Fruit fly (Drosophila melanogaster): Measurements from ENCODE around the gene CG7255.

The CG7255 gene

dm6 chr3L:15329261-15330160 lies 25.5 kb downstream of the CG7255 start (continued):
- no peak for TF ChIP-seq CG4282 (GFP tag; optimal IDR thresholded peaks at IDR 0.05)
- TF ChIP-seq CG7963 (GFP tag; IDR thresholded peaks at IDR 0.05; ENCODE audit: partially characterized antibody): no peak
- TF ChIP-seq CG2712 (tag; optimal IDR thresholded peaks at IDR 0.05): no peak
- no peak for TF ChIP-seq Dip3 (GFP tag; optimal IDR thresholded peaks at IDR 0.05)
- no peak for TF ChIP-seq chn (GFP tag; optimal IDR thresholded peaks at IDR 0.05)
- TF ChIP-seq kni (GFP tag; optimal IDR thresholded peaks at IDR 0.05): peak; percentile 45
- TF ChIP-seq CG6854 (GFP tag; optimal IDR thresholded peaks at IDR 0.05): no peak
- TF ChIP-seq tap (tag; optimal IDR thresholded peaks at IDR 0.05): no peak
- TF ChIP-seq CG15269 (tag; optimal IDR thresholded peaks at IDR 0.05): no peak
- peak; percentile 94 for TF ChIP-seq D (optimal IDR thresholded peaks at IDR 0.05)
- no peak for TF ChIP-seq D (GFP tag; optimal IDR thresholded peaks at IDR 0.05)
- peak; percentile 33 for TF ChIP-seq twi (tag; optimal IDR thresholded peaks at IDR 0.05)
- no peak for TF ChIP-seq CG1603 (tag; optimal IDR thresholded peaks at IDR 0.05)
- no peak for TF ChIP-seq salm (tag; optimal IDR thresholded peaks at IDR 0.05)
- no peak for TF ChIP-seq BEAF-32 (GFP tag; optimal IDR thresholded peaks at IDR 0.05)
- no peak for TF ChIP-seq CG8924 (tag; optimal IDR thresholded peaks at IDR 0.05)
- no peak for TF ChIP-seq Lpt (GFP tag; optimal IDR thresholded peaks at IDR 0.05)
- no peak for TF ChIP-seq MBD-R2 (GFP tag; IDR thresholded peaks at IDR 0.05)
- TF ChIP-seq CG17612 (GFP tag; IDR thresholded peaks at IDR 0.05): no peak
- peak in 1 of 2 experiments; percentile 33 for TF ChIP-seq insv (GFP tag; optimal IDR thresholded peaks at IDR 0.05)
- no peak for TF ChIP-seq sna (GFP tag; IDR thresholded peaks at IDR 0.05; ENCODE audit: partially characterized antibody)
- no peak for TF ChIP-seq CG8359 (GFP tag; optimal IDR thresholded peaks at IDR 0.05; ENCODE audit: borderline replicate concordance)
- TF ChIP-seq Deaf1 (tag; optimal IDR thresholded peaks at IDR 0.05): peak; percentile 87
- no peak for TF ChIP-seq CG17912 (GFP tag; optimal IDR thresholded peaks at IDR 0.05)
- TF ChIP-seq slp2 (GFP tag; optimal IDR thresholded peaks at IDR 0.05): no peak
- no peak for TF ChIP-seq CG17361 (GFP tag; IDR thresholded peaks at IDR 0.05)
- no peak for TF ChIP-seq mirr (GFP tag; optimal IDR thresholded peaks at IDR 0.05)
- no peak for TF ChIP-seq CG9932 (GFP tag; IDR thresholded peaks at IDR 0.05)
- TF ChIP-seq Dp (GFP tag; optimal IDR thresholded peaks at IDR 0.05): no peak
- no peak for TF ChIP-seq wor (GFP tag; IDR thresholded peaks at IDR 0.05)
- no peak for TF ChIP-seq nerfin-2 (GFP tag; IDR thresholded peaks at IDR 0.05; ENCODE audit: partially characterized antibody)
- TF ChIP-seq eve (GFP tag; optimal IDR thresholded peaks at IDR 0.05): peak in 1 of 2 experiments; percentile 58
- peak in 1 of 2 experiments; percentile 41 for TF ChIP-seq tll (GFP tag; optimal IDR thresholded peaks at IDR 0.05)
- TF ChIP-seq Trl (optimal IDR thresholded peaks at IDR 0.05): peak; percentile 83 to 95
- TF ChIP-seq Trl (GFP tag; optimal IDR thresholded peaks at IDR 0.05): no peak
- TF ChIP-seq CG34224 (GFP tag; IDR thresholded peaks at IDR 0.05; ENCODE audit: partially characterized antibody): 0 out of 3 replicates have a peak, but pooled peaks have one; percentile 13
- no peak for TF ChIP-seq pzg (GFP tag; optimal IDR thresholded peaks at IDR 0.05)
- no peak for TF ChIP-seq CG11093 (GFP tag; IDR thresholded peaks at IDR 0.05)
- TF ChIP-seq stwl (tag; optimal IDR thresholded peaks at IDR 0.05): no peak
- no peak for TF ChIP-seq Ravus (GFP tag; IDR thresholded peaks at IDR 0.05)
- TF ChIP-seq HLHmδ (GFP tag; optimal IDR thresholded peaks at IDR 0.05): peak; percentile 47

Measured in whole organism, embryonic.